Worm (Caenorhabditis elegans): ENCODE data around the gene F31D4.2.

DNA sequence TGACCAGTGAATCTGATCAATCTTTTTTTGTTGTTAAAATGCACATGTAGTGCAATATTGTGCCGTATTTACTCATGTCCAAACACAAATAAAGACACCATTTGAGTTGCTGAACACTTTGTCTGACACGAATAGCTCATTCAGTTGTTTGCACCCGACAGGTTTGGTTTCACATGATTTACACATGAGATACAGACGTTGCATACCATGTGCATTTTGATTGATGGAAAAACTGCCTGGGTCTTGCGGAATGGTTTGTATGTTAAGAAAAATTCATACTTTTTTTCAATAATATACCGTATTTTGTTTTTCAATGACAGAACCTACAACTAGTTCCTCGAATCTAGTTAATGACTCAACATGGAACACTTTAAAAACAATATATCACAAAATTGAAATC lies 25.8 kb upstream of the F31D4.2 start:
- TF ChIP-seq nhr-77 (tag; optimal IDR thresholded peaks at IDR 0.05) (no peak), skn-1 (tag; optimal IDR thresholded peaks at IDR 0.05) (no peak), tbx-2 (tag; optimal IDR thresholded peaks at IDR 0.05) (no peak), pha-4 (tag; optimal IDR thresholded peaks at IDR 0.05) (no peak), lin-39 (tag; optimal IDR thresholded peaks at IDR 0.05) (no peak), jun-1 (tag; optimal IDR thresholded peaks at IDR 0.05) (no peak), ama-1 (optimal IDR thresholded peaks at IDR 0.05) (no peak), egl-5 (tag; optimal IDR thresholded peaks at IDR 0.05) (no peak), nhr-11 (tag; optimal IDR thresholded peaks at IDR 0.05) (no peak)

Data from whole organism, L3 larva.